Fruit fly (Drosophila melanogaster) whole organism: ENCODE data around the gene CG34461.

Experiments used
- CG8478 ChIP-seq: fragments of >200 bp; optimal IDR thresholded peaks from 2 replicates; lab custom pipeline; 2018; ENCODE audit warnings: inconsistent platforms
- Dll ChIP-seq: fragments of >200 bp; optimal IDR thresholded peaks from 2 replicates; lab custom pipeline; 2017
- EcR ChIP-seq, 2 experiments: fragments of >200 bp; optimal IDR thresholded peaks; 2 replicates each; lab custom pipeline; 2017; ENCODE audit warnings: missing biosample characterization in 2 of 2, missing genetic modification characterization in 2 of 2, missing genetic modification reagents in 2 of 2
- pan ChIP-seq: fragments of >200 bp; optimal IDR thresholded peaks from 2 replicates; lab custom pipeline; 2017
- psq ChIP-seq: fragments of >200 bp; optimal IDR thresholded peaks from 2 replicates; lab custom pipeline; 2017
- usp ChIP-seq: fragments of >200 bp; optimal IDR thresholded peaks from 2 replicates; lab custom pipeline; 2017; ENCODE audit warnings: missing biosample characterization, missing genetic modification characterization, mixed read lengths

CG34461 gene

dm6 chr3L:8333574-8333973 lies 7.9 kb downstream of the CG34461 start:
- TF ChIP-seq usp (GFP tag; lab: Kevin White, UChicago) = no peak
- TF ChIP-seq Dll (lab: Kevin White, UChicago) = no peak

dm6 chr3L:8334338-8334737 lies 8.7 kb downstream of the CG34461 start:
- no peak for TF ChIP-seq pan (lab: Kevin White, UChicago)
- TF ChIP-seq psq (lab: Kevin White, UChicago) = no peak
- TF ChIP-seq CG8478 (lab: Kevin White, UChicago) = no peak

dm6 chr3L:8336372-8336771 lies 10.7 kb downstream of the CG34461 start, which contains the start of gene Cpr66Cb:
Gene Cpr66Cb (plus strand): TSS chr3L:8336672.
- no peak for TF ChIP-seq EcR (GFP tag; optimal IDR thresholded peaks at IDR 0.05; lab: Kevin White, UChicago)
- no peak for TF ChIP-seq usp (GFP tag; lab: Kevin White, UChicago)
- no peak for TF ChIP-seq pan (lab: Kevin White, UChicago)
- no peak for TF ChIP-seq Dll (lab: Kevin White, UChicago)
- no peak for TF ChIP-seq psq (lab: Kevin White, UChicago)
- TF ChIP-seq CG8478 (lab: Kevin White, UChicago) = no peak

dm6 chr3L:8338921-8339320 lies 13.3 kb downstream of the CG34461 start, which contains the start of gene Pex2:
Gene Pex2 (plus strand): TSS chr3L:8339051.
- TF ChIP-seq CG8478 (lab: Kevin White, UChicago) = no peak
- no peak for TF ChIP-seq EcR (GFP tag; optimal IDR thresholded peaks at IDR 0.05; lab: Kevin White, UChicago)
- TF ChIP-seq psq (lab: Kevin White, UChicago) = no peak
- TF ChIP-seq pan (lab: Kevin White, UChicago) = no peak
- no peak for TF ChIP-seq Dll (lab: Kevin White, UChicago)
- TF ChIP-seq usp (GFP tag; lab: Kevin White, UChicago) = no peak

dm6 chr3L:8340264-8341095 lies 14.8 kb downstream of the CG34461 start, which contains the start of the genes Prim1 and CG7083:
Gene Prim1 (plus strand): TSS chr3L:8340314.
Gene CG7083 (plus strand): TSS chr3L:8340785.
- no peak for TF ChIP-seq usp (GFP tag; lab: Kevin White, UChicago)
- TF ChIP-seq EcR (GFP tag; optimal IDR thresholded peaks at IDR 0.05; lab: Kevin White, UChicago) = no peak
- no peak for TF ChIP-seq Dll (lab: Kevin White, UChicago)
- TF ChIP-seq pan (lab: Kevin White, UChicago) = no peak
- no peak for TF ChIP-seq psq (lab: Kevin White, UChicago)
- TF ChIP-seq CG8478 (lab: Kevin White, UChicago) = no peak

dm6 chr3L:8345182-8345581 lies 19.5 kb downstream of the CG34461 start:
- no peak for TF ChIP-seq Dll (lab: Kevin White, UChicago)
- no peak for TF ChIP-seq EcR (GFP tag; optimal IDR thresholded peaks at IDR 0.05; lab: Kevin White, UChicago)
- no peak for TF ChIP-seq CG8478 (lab: Kevin White, UChicago)
- no peak for TF ChIP-seq pan (lab: Kevin White, UChicago)
- no peak for TF ChIP-seq usp (GFP tag; lab: Kevin White, UChicago)
- no peak for TF ChIP-seq psq (lab: Kevin White, UChicago)

- TF ChIP-seq EcR (GFP tag; optimal IDR thresholded peaks at IDR 0.05; lab: Kevin White, UChicago) = no peak
- no peak for TF ChIP-seq Dll (lab: Kevin White, UChicago)
- TF ChIP-seq psq (lab: Kevin White, UChicago) = no peak
- TF ChIP-seq pan (lab: Kevin White, UChicago) = no peak
- TF ChIP-seq CG8478 (lab: Kevin White, UChicago) = no peak
- TF ChIP-seq usp (GFP tag; lab: Kevin White, UChicago) = no peak
Observed at dm6 chr3L:8346100-8346980, 20.7 kb downstream of the CG34461 start, which contains the start of the genes CG7182 and GAPcenA. Gene CG7182 (minus strand): TSS chr3L:8346382. Gene GAPcenA (plus strand): TSS chr3L:8346561.

dm6 chr3L:8347346-8347745 lies 21.7 kb downstream of the CG34461 start:
- TF ChIP-seq psq (lab: Kevin White, UChicago) = no peak
- no peak for TF ChIP-seq EcR (GFP tag; optimal IDR thresholded peaks at IDR 0.05; lab: Kevin White, UChicago)
- TF ChIP-seq Dll (lab: Kevin White, UChicago) = no peak
- no peak for TF ChIP-seq CG8478 (lab: Kevin White, UChicago)
- TF ChIP-seq pan (lab: Kevin White, UChicago) = no peak
- TF ChIP-seq usp (GFP tag; lab: Kevin White, UChicago) = no peak

- TF ChIP-seq psq (lab: Kevin White, UChicago) = no peak
- no peak for TF ChIP-seq Dll (lab: Kevin White, UChicago)
- TF ChIP-seq pan (lab: Kevin White, UChicago) = no peak
- no peak for TF ChIP-seq CG8478 (lab: Kevin White, UChicago)
- TF ChIP-seq EcR (GFP tag; optimal IDR thresholded peaks at IDR 0.05; lab: Kevin White, UChicago) = no peak
- no peak for TF ChIP-seq usp (GFP tag; lab: Kevin White, UChicago)
Observed at dm6 chr3L:8356196-8356595, 30.5 kb downstream of the CG34461 start, which contains the start of gene Culd. Gene Culd (minus strand): TSS chr3L:8356296.

- TF ChIP-seq usp (GFP tag; lab: Kevin White, UChicago) = no peak
- TF ChIP-seq Dll (lab: Kevin White, UChicago) = no peak
- no peak for TF ChIP-seq psq (lab: Kevin White, UChicago)
- no peak for TF ChIP-seq CG8478 (lab: Kevin White, UChicago)
- TF ChIP-seq pan (lab: Kevin White, UChicago) = no peak
- no peak for TF ChIP-seq EcR (GFP tag; optimal IDR thresholded peaks at IDR 0.05; lab: Kevin White, UChicago)
Observed at dm6 chr3L:8358138-8358537, 32.5 kb downstream of the CG34461 start.
